Worm (Caenorhabditis elegans): ENCODE measurements around the gene Y38H8A.12.
"Not testable (repeated sequence)": the region's sequence is repeated elsewhere in the genome, so short reads cannot be mapped to it uniquely, and the experiment has no call there.

Gene Y38H8A.12

ce11 chrIV:13474132-13474531 is 13.4 kb upstream of the Y38H8A.12 start, which contains the start of gene Y38H8A.2:
Y38H8A.2 (plus strand) TSS chrIV:13474432.
- TF ChIP-seq nhr-25 (tag; optimal IDR thresholded peaks at IDR 0.05), result no peak
- TF ChIP-seq nhr-23 (tag; optimal IDR thresholded peaks at IDR 0.05), result no peak
- no peak for TF ChIP-seq nhr-237 (tag; optimal IDR thresholded peaks at IDR 0.05)
- TF ChIP-seq ceh-82 (tag; optimal IDR thresholded peaks at IDR 0.05), result no peak
- no peak for TF ChIP-seq blmp-1 (tag; optimal IDR thresholded peaks at IDR 0.05; ENCODE audit: insufficient read depth)
- no peak for TF ChIP-seq alr-1 (tag; optimal IDR thresholded peaks at IDR 0.05)
- no peak for TF ChIP-seq egl-27 (tag; optimal IDR thresholded peaks at IDR 0.05)
- no peak for TF ChIP-seq unc-62 (GFP tag; optimal IDR thresholded peaks at IDR 0.05)
- TF ChIP-seq crh-2 (tag; optimal IDR thresholded peaks at IDR 0.05), result no peak
- TF ChIP-seq unc-39 (tag; optimal IDR thresholded peaks at IDR 0.05), result no peak
- TF ChIP-seq mab-5 (tag; optimal IDR thresholded peaks at IDR 0.05), result no peak
- TF ChIP-seq C34F6.9 (tag; optimal IDR thresholded peaks at IDR 0.05), result no peak
- TF ChIP-seq peb-1 (tag; optimal IDR thresholded peaks at IDR 0.05), result no peak
- no peak for TF ChIP-seq zag-1 (tag; optimal IDR thresholded peaks at IDR 0.05)

- TF ChIP-seq ama-1 (optimal IDR thresholded peaks at IDR 0.05) (no peak), lin-13 (GFP tag; optimal IDR thresholded peaks at IDR 0.05) (no peak), skn-1 (tag; optimal IDR thresholded peaks at IDR 0.05) (no peak), ztf-11 (tag; optimal IDR thresholded peaks at IDR 0.05) (no peak), zag-1 (tag; optimal IDR thresholded peaks at IDR 0.05) (no peak), sem-4 (tag; optimal IDR thresholded peaks at IDR 0.05) (no peak), F13H6.1 (tag; optimal IDR thresholded peaks at IDR 0.05) (no peak), unc-39 (tag; optimal IDR thresholded peaks at IDR 0.05) (no peak), aly-2 (tag; optimal IDR thresholded peaks at IDR 0.05) (no peak)
Measured at ce11 chrIV:13472011-13472410, 11.2 kb upstream of the Y38H8A.12 start, which contains the start of the genes ttbk-8.1 and Y38H8A.4. ttbk-8.1 (plus strand) TSS chrIV:13472311. Y38H8A.4 (minus strand) TSS chrIV:13472376.

- no peak for TF ChIP-seq aly-2 (tag; optimal IDR thresholded peaks at IDR 0.05)
Measured at ce11 chrIV:13465797-13466196, 5.0 kb upstream of the Y38H8A.12 start, which contains the start of gene fezf-1. fezf-1 (plus strand) TSS chrIV:13466097.

ce11 chrIV:13458237-13458636 is 2.5 kb downstream of the Y38H8A.12 start:
- TF ChIP-seq nhr-25 (tag; optimal IDR thresholded peaks at IDR 0.05) (no peak), nhr-10 (tag; optimal IDR thresholded peaks at IDR 0.05) (no peak), nhr-21 (tag; optimal IDR thresholded peaks at IDR 0.05) (no peak)

- TF ChIP-seq nhr-12 (tag; optimal IDR thresholded peaks at IDR 0.05), result no peak
- no peak for TF ChIP-seq R02D3.7 (tag; optimal IDR thresholded peaks at IDR 0.05)
- TF ChIP-seq nhr-11 (tag; optimal IDR thresholded peaks at IDR 0.05), result no peak
- no peak for TF ChIP-seq Y55F3AM.14 (GFP tag; optimal IDR thresholded peaks at IDR 0.05)
- TF ChIP-seq gmeb-1 (tag; optimal IDR thresholded peaks at IDR 0.05), result no peak
- TF ChIP-seq ztf-1 (GFP tag; conservative IDR thresholded peaks at IDR 0.05), result no peak
- TF ChIP-seq ceh-82 (tag; optimal IDR thresholded peaks at IDR 0.05), result no peak
- TF ChIP-seq unc-55 (GFP tag; optimal IDR thresholded peaks at IDR 0.05), result no peak
- TF ChIP-seq F13H6.1 (tag; optimal IDR thresholded peaks at IDR 0.05), result no peak
- TF ChIP-seq mbf-1 (tag; optimal IDR thresholded peaks at IDR 0.05), result no peak
- TF ChIP-seq nhr-237 (tag; optimal IDR thresholded peaks at IDR 0.05), result no peak
- no peak for TF ChIP-seq lin-11 (tag; optimal IDR thresholded peaks at IDR 0.05)
- TF ChIP-seq skn-1 (tag; optimal IDR thresholded peaks at IDR 0.05), result no peak
- no peak for TF ChIP-seq ama-1 (optimal IDR thresholded peaks at IDR 0.05)
- no peak for TF ChIP-seq blmp-1 (tag; optimal IDR thresholded peaks at IDR 0.05; ENCODE audit: insufficient read depth)
- no peak for TF ChIP-seq nhr-6 (tag; optimal IDR thresholded peaks at IDR 0.05)
- no peak for TF ChIP-seq mdl-1 (tag; optimal IDR thresholded peaks at IDR 0.05)
- TF ChIP-seq zag-1 (tag; optimal IDR thresholded peaks at IDR 0.05), result no peak
- TF ChIP-seq unc-39 (tag; optimal IDR thresholded peaks at IDR 0.05), result no peak
Measured at ce11 chrIV:13456893-13457292, 3.9 kb downstream of the Y38H8A.12 start.

- TF ChIP-seq lin-11, fos-1, nhr-77 (tag; optimal IDR thresholded peaks at IDR 0.05): not testable (repeated sequence)
Measured at ce11 chrIV:13455200-13455599, 5.6 kb downstream of the Y38H8A.12 start, which contains the start of gene Y38H8A.7. Y38H8A.7 (plus strand) TSS chrIV:13455500.
